Worm (Caenorhabditis elegans) whole organism, L1 larva: ENCODE results near the gene gst-31.
A peak's percentile ranks its signal among the peaks of the same experiment; 100 is the strongest.

Experiments
- aly-2 ChIP-seq: fragments of 150-350 bp; optimal IDR thresholded peaks from 2 replicates; lab custom pipeline; 2014; ENCODE audit warnings: missing biosample characterization, missing genetic modification characterization
- ceh-8 ChIP-seq: fragments of 200-800 bp; sonication (Bioruptor generic); optimal IDR thresholded peaks from 2 replicates; lab custom pipeline; 2018; ENCODE audit warnings: mild to moderate bottlenecking, missing genetic modification characterization, moderate library complexity, missing compliant biosample characterization
- ceh-82 ChIP-seq, 3 experiments: fragments of 150-350 bp in 1 of 3; sonication (generic microtip) in 2 of 3; optimal IDR thresholded peaks; 2 replicates each; lab custom pipeline; 2014 to 2017; ENCODE audit warnings: missing biosample characterization in 3 of 3, missing genetic modification characterization in 3 of 3
- dpl-1 ChIP-seq, 3 experiments: fragments of 150-350 bp in 2 of 3; sonication (generic microtip) in 1 of 3; optimal IDR thresholded peaks; 2 replicates each; lab custom pipeline; 2014 to 2017; ENCODE audit warnings: missing biosample characterization in 3 of 3, missing genetic modification characterization in 3 of 3, missing genetic modification reagents in 3 of 3
- dsc-1 ChIP-seq: sonication (generic microtip); optimal IDR thresholded peaks from 2 replicates; lab custom pipeline; 2016; ENCODE audit warnings: mild to moderate bottlenecking, missing genetic modification characterization, missing compliant biosample characterization
- efl-1 ChIP-seq, 4 experiments: fragments of 150-350 bp; optimal IDR thresholded peaks in 3 of 4; peaks in 1 of 4; 1 replicate in 1 of 4; 2 replicates in 3 of 4; lab custom pipeline; 2014; ENCODE audit warnings: missing biosample characterization in 2 of 4, missing genetic modification characterization in 2 of 4, missing genetic modification reagents in 2 of 4
- egl-13 ChIP-seq: sonication (generic microtip); optimal IDR thresholded peaks from 2 replicates; lab custom pipeline; 2016; ENCODE audit warnings: missing genotype, missing genetic modification reagents, missing genetic modification characterization, missing compliant biosample characterization
- elt-2 ChIP-seq: sonication (generic microtip); optimal IDR thresholded peaks from 2 replicates; lab custom pipeline; 2016; ENCODE audit warnings: missing genetic modification characterization, mild to moderate bottlenecking, inconsistent platforms, missing compliant biosample characterization, missing genetic modification reagents
- elt-3 ChIP-seq, 6 experiments: fragments of 150-350 bp in 1 of 6; sonication (generic microtip); optimal IDR thresholded peaks; 2 replicates each; lab custom pipeline; 2017 to 2018; ENCODE audit warnings: missing biosample characterization in 6 of 6, missing genetic modification characterization in 6 of 6, inconsistent platforms in 1 of 6
- fkh-10 ChIP-seq: sonication (generic microtip); optimal IDR thresholded peaks from 2 replicates; lab custom pipeline; 2017; ENCODE audit warnings: missing biosample characterization, missing genetic modification reagents, missing genetic modification characterization
- fkh-8 ChIP-seq: sonication (generic microtip); optimal IDR thresholded peaks from 2 replicates; lab custom pipeline; 2016; ENCODE audit warnings: mild to moderate bottlenecking, missing genetic modification characterization, missing compliant biosample characterization
- fos-1 ChIP-seq: fragments of 150-350 bp; optimal IDR thresholded peaks from 2 replicates; lab custom pipeline; 2014; ENCODE audit warnings: missing biosample characterization, missing genetic modification characterization
- hlh-4 ChIP-seq: sonication (generic microtip); optimal IDR thresholded peaks from 2 replicates; lab custom pipeline; 2016; ENCODE audit warnings: mild to moderate bottlenecking, missing genetic modification characterization, missing compliant biosample characterization
- hpl-2 ChIP-seq: fragments of 150-350 bp; optimal IDR thresholded peaks from 2 replicates; lab custom pipeline; 2014; ENCODE audit warnings: missing biosample characterization, missing genetic modification reagents, missing genetic modification characterization
- irx-1 ChIP-seq: sonication (generic microtip); optimal IDR thresholded peaks from 2 replicates; lab custom pipeline; 2016; ENCODE audit warnings: missing genetic modification characterization, missing compliant biosample characterization
- lin-14 ChIP-seq: fragments of 200-800 bp; sonication (Bioruptor generic); optimal IDR thresholded peaks from 2 replicates; lab custom pipeline; 2018; ENCODE audit warnings: mild to moderate bottlenecking, missing genetic modification characterization, moderate library complexity, missing compliant biosample characterization
- lin-35 ChIP-seq, 2 experiments: fragments of 150-350 bp; optimal IDR thresholded peaks; 2 replicates each; lab custom pipeline; 2014; ENCODE audit warnings: missing biosample characterization in 2 of 2, missing genetic modification characterization in 2 of 2, missing genetic modification reagents in 2 of 2
- lin-39 ChIP-seq: fragments of 150-350 bp; optimal IDR thresholded peaks from 2 replicates; lab custom pipeline; 2014; ENCODE audit warnings: missing biosample characterization, missing genetic modification reagents, missing genetic modification characterization
- lir-3 ChIP-seq: sonication (generic microtip); optimal IDR thresholded peaks from 2 replicates; lab custom pipeline; 2016; ENCODE audit warnings: mild to moderate bottlenecking, missing genetic modification characterization, moderate library complexity, missing compliant biosample characterization; ENCODE audit not compliant: poor library complexity
- lsy-2 ChIP-seq, 2 experiments: fragments of 150-350 bp; optimal IDR thresholded peaks; 2 replicates each; lab custom pipeline; 2014; ENCODE audit warnings: missing biosample characterization in 2 of 2, missing genetic modification characterization in 2 of 2
- mab-9 ChIP-seq: fragments of 200-800 bp; sonication (Bioruptor generic); IDR thresholded peaks from 2 replicates; pipeline ENCODE4 v1.3.6; 2022; ENCODE audit warnings: missing genetic modification reagents, missing genetic modification characterization, missing compliant biosample characterization
- mdl-1 ChIP-seq, 2 experiments: fragments of 150-350 bp; optimal IDR thresholded peaks; 2 replicates each; lab custom pipeline; 2014 to 2017; ENCODE audit warnings: missing biosample characterization in 2 of 2, missing genetic modification characterization in 2 of 2, inconsistent platforms in 1 of 2
- nhr-19 ChIP-seq: fragments of 200-800 bp; sonication (Bioruptor generic); conservative IDR thresholded peaks from 2 replicates; pipeline ENCODE4 v1.3.6; 2022; ENCODE audit warnings: missing genetic modification characterization, missing compliant biosample characterization
- nhr-20 ChIP-seq: sonication (generic microtip); optimal IDR thresholded peaks from 2 replicates; lab custom pipeline; 2016; ENCODE audit warnings: mild to moderate bottlenecking, missing genetic modification characterization, missing compliant biosample characterization
- nhr-28 ChIP-seq: fragments of 150-350 bp; optimal IDR thresholded peaks from 2 replicates; lab custom pipeline; 2014; ENCODE audit warnings: missing biosample characterization, missing genetic modification characterization
- nhr-71 ChIP-seq: sonication (generic microtip); optimal IDR thresholded peaks from 2 replicates; lab custom pipeline; 2016; ENCODE audit warnings: mild to moderate bottlenecking, missing genetic modification characterization, moderate library complexity, missing compliant biosample characterization
- nhr-76 ChIP-seq: sonication (generic microtip); optimal IDR thresholded peaks from 2 replicates; lab custom pipeline; 2017; ENCODE audit warnings: missing biosample characterization, missing genetic modification characterization
- nhr-84 ChIP-seq: sonication (generic microtip); optimal IDR thresholded peaks from 2 replicates; lab custom pipeline; 2017; ENCODE audit warnings: missing biosample characterization, missing genetic modification characterization
- nhr-85 ChIP-seq: sonication (generic microtip); peaks from one replicate; lab custom pipeline; 2016; ENCODE audit warnings: missing genetic modification characterization, inconsistent platforms, missing compliant biosample characterization
- nhr-90 ChIP-seq: sonication (generic microtip); optimal IDR thresholded peaks from 2 replicates; lab custom pipeline; 2016; ENCODE audit warnings: mild to moderate bottlenecking, missing genetic modification characterization, missing compliant biosample characterization; ENCODE audit not compliant: poor library complexity
- pag-3 ChIP-seq: sonication (generic microtip); optimal IDR thresholded peaks from 2 replicates; lab custom pipeline; 2017; ENCODE audit warnings: missing genetic modification characterization, mild to moderate bottlenecking, missing compliant biosample characterization, antibody characterized with exemption, borderline replicate concordance; ENCODE audit not compliant: insufficient read depth
- pax-3 ChIP-seq: fragments of 200-800 bp; sonication (Bioruptor generic); optimal IDR thresholded peaks from 2 replicates; lab custom pipeline; 2018; ENCODE audit warnings: mild to moderate bottlenecking, missing genetic modification characterization, moderate library complexity, missing compliant biosample characterization
- rnt-1 ChIP-seq: sonication (generic microtip); optimal IDR thresholded peaks from 2 replicates; lab custom pipeline; 2016; ENCODE audit warnings: mild to moderate bottlenecking, missing genetic modification characterization, moderate library complexity, missing compliant biosample characterization
- snu-23 ChIP-seq: sonication (generic microtip); optimal IDR thresholded peaks from 2 replicates; lab custom pipeline; 2016; ENCODE audit warnings: missing genetic modification characterization, missing compliant biosample characterization
- sptf-1 ChIP-seq: fragments of 150-350 bp; optimal IDR thresholded peaks from 2 replicates; lab custom pipeline; 2014; ENCODE audit warnings: missing biosample characterization, missing genetic modification characterization
- swsn-7 ChIP-seq: sonication (generic microtip); optimal IDR thresholded peaks from 2 replicates; lab custom pipeline; 2016; ENCODE audit warnings: missing genetic modification characterization, missing compliant biosample characterization
- tbx-2 ChIP-seq: sonication (generic microtip); optimal IDR thresholded peaks from 2 replicates; lab custom pipeline; 2016; ENCODE audit warnings: missing genetic modification characterization, missing compliant biosample characterization
- tlp-1 ChIP-seq: fragments of 150-350 bp; optimal IDR thresholded peaks from 2 replicates; lab custom pipeline; 2014; ENCODE audit warnings: missing biosample characterization, missing genetic modification characterization
- unc-130 ChIP-seq: fragments of 150-350 bp; optimal IDR thresholded peaks from 2 replicates; lab custom pipeline; 2017; ENCODE audit warnings: missing biosample characterization, missing genetic modification characterization, inconsistent platforms
- unc-30 ChIP-seq: sonication (generic microtip); optimal IDR thresholded peaks from 2 replicates; lab custom pipeline; 2017; ENCODE audit warnings: missing biosample characterization, missing genetic modification characterization
- unc-62 ChIP-seq: fragments of 150-350 bp; optimal IDR thresholded peaks from 2 replicates; lab custom pipeline; 2014; ENCODE audit warnings: missing biosample characterization, missing genetic modification reagents, missing genetic modification characterization
- unc-86 ChIP-seq: sonication (generic microtip); optimal IDR thresholded peaks from 2 replicates; lab custom pipeline; 2016; ENCODE audit warnings: missing genetic modification characterization, missing compliant biosample characterization
- vab-15 ChIP-seq: sonication (generic microtip); optimal IDR thresholded peaks from 2 replicates; lab custom pipeline; 2017; ENCODE audit warnings: missing genotype, mild to moderate bottlenecking, missing genetic modification characterization, missing compliant biosample characterization
- zip-4 ChIP-seq: fragments of 200-800 bp; sonication (Bioruptor generic); optimal IDR thresholded peaks from 2 replicates; lab custom pipeline; 2018; ENCODE audit warnings: mild to moderate bottlenecking, missing genetic modification characterization, moderate library complexity, missing compliant biosample characterization
- ztf-4 ChIP-seq: fragments of 150-350 bp; optimal IDR thresholded peaks from 2 replicates; lab custom pipeline; 2014; ENCODE audit warnings: missing biosample characterization, missing genetic modification characterization

gst-31 gene

ce11 chrII:15169811-15170282 lies 4.9 kb downstream of the gst-31 start, which contains the start of gene gst-29:
gst-29 (minus strand) TSS chrII:15169861.
- TF ChIP-seq lir-3 (no peak), ceh-8 (GFP tag; lab: Kevin White, UChicago) (no peak), nhr-85 (tag; lab: Kevin White, UChicago) (peak; percentile 34), fos-1 (tag; lab: Kevin White, UChicago) (no peak), snu-23 (no peak), fkh-10 (no peak)

- TF ChIP-seq mdl-1 (tag; optimal IDR thresholded peaks at IDR 0.05; lab: Kevin White, UChicago) (peak in 1 of 2 experiments; percentile 40), pag-3 (tag; lab: Kevin White, UChicago) (no peak), nhr-19 (GFP tag; lab: Robert Waterston, UW) (no peak), unc-130 (tag; lab: Kevin White, UChicago) (no peak), lin-35 (GFP tag; optimal IDR thresholded peaks at IDR 0.05; lab: Kevin White, UChicago) (peak in 1 of 2 experiments; percentile 7)
Measured at ce11 chrII:15167340-15167739, 7.4 kb downstream of the gst-31 start, which contains the start of gene gst-28. gst-28 (minus strand) TSS chrII:15167577.

- TF ChIP-seq lsy-2 (tag; optimal IDR thresholded peaks at IDR 0.05; lab: Kevin White, UChicago) = peak; percentile 79 to 88
- TF ChIP-seq tbx-2 (tag; lab: Kevin White, UChicago) = peak; percentile 76
- TF ChIP-seq mab-9 (GFP tag; lab: Robert Waterston, UW) = no peak
- peak; percentile 33 for TF ChIP-seq unc-130 (tag; lab: Kevin White, UChicago)
- no peak for TF ChIP-seq nhr-28
- TF ChIP-seq efl-1 (optimal IDR thresholded peaks at IDR 0.05; lab: Kevin White, UChicago) = peak; percentile 72 to 80
- TF ChIP-seq efl-1 (GFP tag; optimal IDR thresholded peaks at IDR 0.05 in 1 of 2; lab: Kevin White, UChicago) = peak; percentile 71 to 95
- TF ChIP-seq nhr-85 (tag; lab: Kevin White, UChicago) = peak; percentile 67
- no peak for TF ChIP-seq hlh-4 (tag; lab: Kevin White, UChicago)
- TF ChIP-seq swsn-7 (tag; lab: Kevin White, UChicago) = peak; percentile 86
- TF ChIP-seq tlp-1 (tag; lab: Kevin White, UChicago) = no peak
- peak; percentile 65 for TF ChIP-seq irx-1
- TF ChIP-seq lir-3 = peak; percentile 87
- peak; percentile 45 for TF ChIP-seq ztf-4 (tag; lab: Kevin White, UChicago)
- peak; percentile 59 to 74 (median 67) for TF ChIP-seq dpl-1 (GFP tag; optimal IDR thresholded peaks at IDR 0.05; lab: Kevin White, UChicago)
- TF ChIP-seq nhr-20 (tag; lab: Kevin White, UChicago) = peak; percentile 89
- peak; percentile 32 for TF ChIP-seq hpl-2 (GFP tag; lab: Kevin White, UChicago)
- TF ChIP-seq nhr-71 (tag; lab: Kevin White, UChicago) = peak; percentile 90
- TF ChIP-seq nhr-84 (tag; lab: Kevin White, UChicago) = no peak
- TF ChIP-seq egl-13 (tag; lab: Kevin White, UChicago) = peak; percentile 73
- TF ChIP-seq ceh-82 (tag; optimal IDR thresholded peaks at IDR 0.05; lab: Kevin White, UChicago) = peak in 2 of 3 experiments; percentile 76 to 92
- peak; percentile 89 for TF ChIP-seq rnt-1
- no peak for TF ChIP-seq sptf-1 (tag; lab: Kevin White, UChicago)
- TF ChIP-seq fkh-8 (tag; lab: Kevin White, UChicago) = peak; percentile 70
- TF ChIP-seq elt-2 (tag; lab: Kevin White, UChicago) = peak; percentile 55
- no peak for TF ChIP-seq unc-62 (GFP tag; lab: Kevin White, UChicago)
- no peak for TF ChIP-seq unc-30 (tag; lab: Kevin White, UChicago)
- peak; percentile 80 to 90 for TF ChIP-seq lin-35 (GFP tag; optimal IDR thresholded peaks at IDR 0.05; lab: Kevin White, UChicago)
- no peak for TF ChIP-seq lin-39 (tag; lab: Kevin White, UChicago)
- TF ChIP-seq aly-2 (tag; lab: Kevin White, UChicago) = peak; percentile 59
- peak; percentile 64 for TF ChIP-seq pax-3 (tag; lab: Kevin White, UChicago)
- no peak for TF ChIP-seq vab-15
- TF ChIP-seq nhr-76 = peak; percentile 73
- TF ChIP-seq unc-86 (tag; lab: Kevin White, UChicago) = peak; percentile 49
- TF ChIP-seq lin-14 (GFP tag; lab: Kevin White, UChicago) = peak; percentile 87
- peak in 4 of 6 experiments; percentile 13 to 80 (median 60) for TF ChIP-seq elt-3 (tag; optimal IDR thresholded peaks at IDR 0.05; lab: Kevin White, UChicago)
- TF ChIP-seq dsc-1 (tag; lab: Kevin White, UChicago) = peak; percentile 90
- no peak for TF ChIP-seq pag-3 (tag; lab: Kevin White, UChicago)
- peak; percentile 37 for TF ChIP-seq zip-4
- TF ChIP-seq nhr-90 (tag; lab: Kevin White, UChicago) = peak; percentile 91
Measured at ce11 chrII:15165681-15166235, 9.0 kb downstream of the gst-31 start, which contains the start of gene gst-27. gst-27 (minus strand) TSS chrII:15165731.
